Fruit fly (Drosophila melanogaster) whole organism, pupa: ENCODE measurements around the gene CG15143.

Experiments used
- CG14655 ChIP-seq: fragments of 200-800 bp; sonication (Bioruptor generic); optimal IDR thresholded peaks from 3 replicates; lab custom pipeline; 2017; ENCODE audit warnings: mild to moderate bottlenecking, missing biosample characterization, missing genetic modification reagents, missing genetic modification characterization
- CG15710 ChIP-seq: fragments of 200-800 bp; sonication (Bioruptor generic); optimal IDR thresholded peaks from 2 replicates; lab custom pipeline; 2018; ENCODE audit warnings: missing biosample characterization, mild to moderate bottlenecking, missing genetic modification characterization, moderate library complexity
- CG17806 ChIP-seq: fragments of 200-800 bp; sonication (Bioruptor generic); optimal IDR thresholded peaks from 2 replicates; lab custom pipeline; 2018; ENCODE audit warnings: missing biosample characterization, mild to moderate bottlenecking, missing genetic modification characterization, moderate library complexity

- TF ChIP-seq CG17806 (tag; lab: Kevin White, UChicago) (no peak), CG15710 (tag; lab: Kevin White, UChicago) (no peak), CG14655 (GFP tag; lab: Kevin White, UChicago) (no peak)
Observed at dm6 chr2L:17492680-17493079, 31.7 kb downstream of the CG15143 start.
